Fruit fly (Drosophila melanogaster): ENCODE data around the gene CG2278.

Gene CG2278

DNA sequence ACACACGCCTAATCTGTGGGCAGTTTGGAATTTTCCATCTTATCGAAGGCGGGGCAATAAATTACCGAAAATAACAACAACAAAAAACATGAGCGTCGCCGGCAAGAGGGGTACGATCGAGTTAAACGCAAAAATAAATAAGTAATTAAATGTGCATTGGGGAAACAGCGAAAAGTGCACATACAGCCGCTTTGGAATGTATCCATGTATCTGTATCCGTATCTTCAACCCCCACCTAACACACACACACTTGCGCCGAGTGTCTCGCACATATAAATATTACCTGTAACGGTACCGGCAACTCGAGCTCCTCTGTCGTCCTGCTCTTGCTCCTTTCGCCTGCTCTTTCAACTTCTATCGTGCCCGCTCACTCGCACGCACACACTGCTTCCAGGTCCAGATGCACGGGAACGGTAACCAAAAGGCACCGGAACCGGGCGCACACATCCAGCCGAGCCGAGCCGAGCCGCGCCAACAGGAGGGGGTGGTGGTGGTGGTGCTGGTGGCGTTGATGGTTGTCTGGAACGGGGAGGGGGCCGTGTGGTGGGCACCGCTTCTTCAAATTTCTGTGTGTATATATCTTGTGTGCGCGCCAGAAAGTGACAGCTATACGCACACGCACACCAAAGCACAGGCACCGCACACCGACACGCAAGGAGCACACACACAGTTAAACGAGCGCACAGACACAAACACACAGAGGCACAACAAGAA is 28.6 kb downstream of the CG2278 start (continued):
- no peak for TF ChIP-seq CG15336 (GFP tag; IDR thresholded peaks at IDR 0.05)
- peak; percentile 21 for TF ChIP-seq Hr39 (GFP tag; optimal IDR thresholded peaks at IDR 0.05)
- peak; percentile 24 for TF ChIP-seq Met (GFP tag; optimal IDR thresholded peaks at IDR 0.05)
- TF ChIP-seq svp (GFP tag): peak; percentile 83
- no peak for TF ChIP-seq CG11294 (GFP tag; IDR thresholded peaks at IDR 0.05)

DNA sequence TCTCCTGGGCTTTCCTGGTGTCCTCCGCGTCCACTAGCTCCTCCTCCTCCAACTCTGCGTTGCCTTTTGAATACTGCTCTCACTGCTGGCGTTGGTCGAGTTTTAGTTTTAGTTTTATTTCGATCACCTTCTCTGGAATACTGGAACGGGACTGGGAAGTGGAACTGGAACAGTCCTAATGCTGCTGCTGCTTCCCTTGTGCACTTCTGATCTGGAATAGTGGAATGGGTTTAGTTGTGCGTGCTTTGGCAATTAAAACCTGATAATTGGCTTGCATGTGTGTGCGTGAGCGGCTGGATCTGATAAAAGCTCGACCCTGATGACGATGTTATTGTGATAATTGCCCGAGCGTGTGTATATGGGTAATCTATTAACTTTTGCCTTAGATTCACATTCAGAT is 29.4 kb downstream of the CG2278 start:
- no peak for TF ChIP-seq Ets21C (GFP tag; optimal IDR thresholded peaks at IDR 0.05)

DNA sequence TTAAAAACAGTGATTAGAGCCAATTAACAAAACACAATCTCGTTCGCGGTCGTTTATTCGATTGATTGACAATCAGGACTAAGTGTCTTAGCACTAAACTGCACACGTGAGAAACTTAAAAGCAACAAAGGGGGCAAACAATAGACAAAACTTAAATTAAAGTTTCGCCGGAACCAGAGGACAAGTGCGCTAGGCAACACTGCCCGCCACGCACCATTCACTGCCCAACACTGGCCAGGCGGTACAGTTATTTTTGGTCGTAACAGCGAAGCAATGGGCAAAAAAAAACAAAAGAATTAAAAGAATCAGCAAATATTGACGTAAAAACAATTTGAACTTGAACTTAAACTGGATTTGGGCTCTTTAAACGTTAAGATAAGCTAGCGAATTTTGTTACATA is 32.8 kb downstream of the CG2278 start:
- TF ChIP-seq CG8319 (GFP tag; optimal IDR thresholded peaks at IDR 0.05) (no peak), achi (GFP tag; optimal IDR thresholded peaks at IDR 0.05) (no peak), Sox14 (GFP tag; optimal IDR thresholded peaks at IDR 0.05) (no peak), CG6854 (GFP tag; optimal IDR thresholded peaks at IDR 0.05) (no peak), Ets21C (GFP tag; optimal IDR thresholded peaks at IDR 0.05) (no peak), CG3919 (GFP tag; optimal IDR thresholded peaks at IDR 0.05) (no peak), CG6163 (GFP tag; IDR thresholded peaks at IDR 0.05) (no peak), CG15336 (GFP tag; IDR thresholded peaks at IDR 0.05) (no peak), Gug (GFP tag; IDR thresholded peaks at IDR 0.05) (no peak), CG11902 (GFP tag; optimal IDR thresholded peaks at IDR 0.05) (no peak), CG16779 (tag; optimal IDR thresholded peaks at IDR 0.05) (no peak), Eip93F (GFP tag; optimal IDR thresholded peaks at IDR 0.05) (no peak), dsx (GFP tag; optimal IDR thresholded peaks at IDR 0.05; ENCODE audit: poor library complexity, severe bottlenecking) (no peak), CG11762 (GFP tag; optimal IDR thresholded peaks at IDR 0.05; ENCODE audit: insufficient read depth) (no peak)

DNA sequence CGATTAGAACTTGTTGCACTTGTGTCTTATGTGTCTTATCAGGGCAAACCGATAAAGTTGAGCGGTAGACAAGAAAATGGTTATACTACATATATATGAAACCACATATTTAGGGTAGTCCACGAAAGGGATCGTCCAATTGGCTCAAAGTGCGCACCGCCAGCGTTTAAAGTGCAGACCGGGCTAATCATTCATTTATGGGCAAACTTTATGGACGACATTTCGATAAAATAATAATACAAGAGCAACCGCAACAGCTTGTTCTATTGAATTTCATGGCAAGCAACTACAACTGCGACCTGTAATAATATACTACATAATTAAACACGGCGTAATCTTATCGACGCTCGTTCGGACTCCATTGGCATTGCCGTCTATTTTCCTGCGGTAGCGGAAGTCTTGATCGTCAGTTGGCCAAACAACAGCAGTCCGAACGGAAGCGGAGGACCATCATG is 34.6 kb downstream of the CG2278 start, which contains the start of the genes cyr and CG2120:
Gene cyr, minus strand, starts transcription at position 294 of the 455 bp plus-strand sequence.
Gene CG2120, plus strand, starts transcription at position 405 of the 455 bp plus-strand sequence.
- no peak for TF ChIP-seq Met (GFP tag; optimal IDR thresholded peaks at IDR 0.05)
- TF ChIP-seq acj6 (GFP tag; optimal IDR thresholded peaks at IDR 0.05): no peak
- TF ChIP-seq CG6276 (GFP tag; optimal IDR thresholded peaks at IDR 0.05): no peak
- TF ChIP-seq Hr38 (GFP tag; optimal IDR thresholded peaks at IDR 0.05): no peak
- no peak for TF ChIP-seq Sox15 (GFP tag; optimal IDR thresholded peaks at IDR 0.05)
- no peak for TF ChIP-seq CG11294 (GFP tag; IDR thresholded peaks at IDR 0.05)
- no peak for TF ChIP-seq CG15336 (GFP tag; IDR thresholded peaks at IDR 0.05)
- TF ChIP-seq fkh (GFP tag; optimal IDR thresholded peaks at IDR 0.05): no peak
- TF ChIP-seq Ets96B (tag; optimal IDR thresholded peaks at IDR 0.05): no peak
- TF ChIP-seq Lpt (GFP tag; optimal IDR thresholded peaks at IDR 0.05): no peak
- no peak for TF ChIP-seq Hr4 (GFP tag; optimal IDR thresholded peaks at IDR 0.05)
- TF ChIP-seq achi (GFP tag; optimal IDR thresholded peaks at IDR 0.05): no peak
- TF ChIP-seq net (GFP tag; optimal IDR thresholded peaks at IDR 0.05): no peak
- TF ChIP-seq CG8632 (GFP tag; optimal IDR thresholded peaks at IDR 0.05): no peak
- TF ChIP-seq ss (GFP tag; optimal IDR thresholded peaks at IDR 0.05): no peak
- no peak for TF ChIP-seq Eip93F (GFP tag; optimal IDR thresholded peaks at IDR 0.05)
- no peak for TF ChIP-seq dac (GFP tag; optimal IDR thresholded peaks at IDR 0.05)

DNA sequence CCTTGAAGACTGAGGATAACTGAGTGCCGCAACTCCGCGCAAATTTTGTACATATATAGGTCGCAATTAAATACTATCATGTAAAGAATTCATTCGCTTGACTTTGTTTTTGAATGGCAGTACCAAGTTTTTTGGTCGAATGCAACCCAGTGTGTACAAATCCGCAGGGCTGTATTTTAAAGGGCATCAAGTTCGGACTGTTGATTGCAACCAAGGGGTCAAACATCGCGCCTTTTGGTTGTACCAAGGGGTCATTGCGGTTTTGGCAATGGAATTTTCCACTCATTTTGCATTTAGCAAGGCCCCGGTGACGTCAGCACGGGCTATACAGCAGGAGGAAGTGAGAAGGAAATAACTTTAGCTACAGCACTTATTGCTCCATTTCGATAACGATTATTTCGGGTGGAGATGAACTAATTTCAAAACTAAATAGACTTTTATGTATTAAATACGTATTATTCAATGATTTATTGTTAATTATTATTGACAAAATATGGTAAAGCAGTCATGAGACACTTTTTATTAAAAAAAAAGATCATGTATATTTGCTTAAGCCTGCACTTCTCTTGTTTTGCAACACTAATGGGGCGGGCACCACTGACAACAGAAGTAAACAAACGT is 38.3 kb downstream of the CG2278 start, which contains the start of gene CG10958:
Gene CG10958, plus strand, starts transcription at position 593 of the 621 bp plus-strand sequence.
- TF ChIP-seq CG6163 (GFP tag; IDR thresholded peaks at IDR 0.05) (peak; percentile 63; the same call in 2 of the 3 replicates), Eip75B (GFP tag; optimal IDR thresholded peaks at IDR 0.05) (peak; percentile 61), Sox14 (GFP tag; optimal IDR thresholded peaks at IDR 0.05) (peak; percentile 48), CG8632 (GFP tag; optimal IDR thresholded peaks at IDR 0.05) (peak; percentile 52), Sox15 (GFP tag; optimal IDR thresholded peaks at IDR 0.05) (peak; percentile 16), achi (GFP tag; optimal IDR thresholded peaks at IDR 0.05) (peak; percentile 74), CG3919 (GFP tag; optimal IDR thresholded peaks at IDR 0.05) (peak; percentile 73), CG11762 (GFP tag; optimal IDR thresholded peaks at IDR 0.05; ENCODE audit: insufficient read depth) (no peak), Eip78C (GFP tag) (peak; percentile 81), CG1621 (tag; optimal IDR thresholded peaks at IDR 0.05) (no peak), Blimp-1 (GFP tag; optimal IDR thresholded peaks at IDR 0.05) (no peak), Met (GFP tag; optimal IDR thresholded peaks at IDR 0.05) (no peak), CG3032 (tag; optimal IDR thresholded peaks at IDR 0.05) (peak; percentile 24), CG10669 (GFP tag; optimal IDR thresholded peaks at IDR 0.05) (no peak), CG11294 (GFP tag; IDR thresholded peaks at IDR 0.05) (no peak; the same call in 1 of the 2 replicates), CG10631 (GFP tag; optimal IDR thresholded peaks at IDR 0.05) (peak; percentile 69), ss (GFP tag; optimal IDR thresholded peaks at IDR 0.05) (no peak), CG6276 (GFP tag; optimal IDR thresholded peaks at IDR 0.05) (no peak), salr (GFP tag; optimal IDR thresholded peaks at IDR 0.05) (no peak), svp (GFP tag) (peak; percentile 85), CG9139 (GFP tag; optimal IDR thresholded peaks at IDR 0.05) (no peak), Hr4 (GFP tag; optimal IDR thresholded peaks at IDR 0.05) (peak; percentile 39), CG6854 (GFP tag; optimal IDR thresholded peaks at IDR 0.05) (peak; percentile 34)
